Fruit fly (Drosophila melanogaster) whole organism, pupa: ENCODE measurements around the gene GlyRS.
A peak's percentile ranks its signal among the peaks of the same experiment; 100 is the strongest.

ENCODE experiments used
- CG10348 ChIP-seq: fragments of 200-800 bp; sonication (Bioruptor generic); IDR thresholded peaks from 2 replicates; pipeline ENCODE4 v1.3.6; 2022; ENCODE audit warnings: missing biosample characterization, missing genetic modification characterization
- CG12605 ChIP-seq: fragments of 200-800 bp; sonication (Bioruptor generic); IDR thresholded peaks from 2 replicates; pipeline ENCODE4 v1.3.6; 2022; ENCODE audit warnings: missing biosample characterization, missing genetic modification characterization
- CG13204 ChIP-seq: fragments of 200-800 bp; sonication (Bioruptor generic); optimal IDR thresholded peaks from 2 replicates; lab custom pipeline; 2018; ENCODE audit warnings: missing biosample characterization, mild to moderate bottlenecking, missing genetic modification characterization, moderate library complexity
- CG14655 ChIP-seq: fragments of 200-800 bp; sonication (Bioruptor generic); optimal IDR thresholded peaks from 3 replicates; lab custom pipeline; 2017; ENCODE audit warnings: mild to moderate bottlenecking, missing biosample characterization, missing genetic modification reagents, missing genetic modification characterization
- CG15710 ChIP-seq: fragments of 200-800 bp; sonication (Bioruptor generic); optimal IDR thresholded peaks from 2 replicates; lab custom pipeline; 2018; ENCODE audit warnings: missing biosample characterization, mild to moderate bottlenecking, missing genetic modification characterization, moderate library complexity
- CG17806 ChIP-seq: fragments of 200-800 bp; sonication (Bioruptor generic); optimal IDR thresholded peaks from 2 replicates; lab custom pipeline; 2018; ENCODE audit warnings: missing biosample characterization, mild to moderate bottlenecking, missing genetic modification characterization, moderate library complexity
- CG32121 ChIP-seq: fragments of 200-800 bp; sonication (Bioruptor generic); IDR thresholded peaks from 2 replicates; pipeline ENCODE4 v1.3.6; 2022; ENCODE audit warnings: missing biosample characterization, missing genetic modification characterization
- CG34367 ChIP-seq: fragments of 200-800 bp; sonication (Bioruptor generic); optimal IDR thresholded peaks from 2 replicates; lab custom pipeline; 2018; ENCODE audit warnings: missing biosample characterization, mild to moderate bottlenecking, missing genetic modification characterization
- CG4496 ChIP-seq: fragments of 200-800 bp; sonication (Bioruptor generic); IDR thresholded peaks from 3 replicates; pipeline ENCODE4 v1.3.6; 2022; ENCODE audit warnings: missing biosample characterization, missing genetic modification characterization
- CG8159 ChIP-seq: fragments of 200-800 bp; sonication (Bioruptor generic); optimal IDR thresholded peaks from 3 replicates; lab custom pipeline; 2018; ENCODE audit warnings: missing biosample characterization, mild to moderate bottlenecking, missing genetic modification characterization, moderate library complexity
- CG8301 ChIP-seq: fragments of 200-800 bp; sonication (Bioruptor generic); optimal IDR thresholded peaks from 2 replicates; lab custom pipeline; 2018; ENCODE audit warnings: missing biosample characterization, mild to moderate bottlenecking, missing genetic modification characterization
- CG9948 ChIP-seq: fragments of 200-800 bp; sonication (Bioruptor generic); optimal IDR thresholded peaks from 2 replicates; lab custom pipeline; 2018; ENCODE audit warnings: missing biosample characterization, mild to moderate bottlenecking, missing genetic modification characterization, moderate library complexity
- D1 ChIP-seq: fragments of 200-800 bp; sonication (Bioruptor generic); optimal IDR thresholded peaks from 2 replicates; lab custom pipeline; 2018; ENCODE audit warnings: missing biosample characterization, mild to moderate bottlenecking, missing genetic modification characterization, moderate library complexity
- EcR ChIP-seq: fragments of 200-800 bp; sonication (Bioruptor generic); optimal IDR thresholded peaks from 3 replicates; lab custom pipeline; 2019; ENCODE audit warnings: missing biosample characterization, missing genetic modification characterization, mild to moderate bottlenecking, moderate library complexity, missing genetic modification reagents
- Ets98B ChIP-seq: fragments of 200-800 bp; sonication (Bioruptor generic); IDR thresholded peaks from 2 replicates; pipeline ENCODE4 v1.3.6; 2022; ENCODE audit warnings: missing biosample characterization, missing genetic modification characterization
- Pif1A ChIP-seq: fragments of 200-800 bp; sonication (Bioruptor generic); optimal IDR thresholded peaks from 3 replicates; lab custom pipeline; 2016; ENCODE audit warnings: missing biosample characterization, missing genetic modification characterization
- Pif1B ChIP-seq: fragments of 200-800 bp; sonication (Bioruptor generic); optimal IDR thresholded peaks from 3 replicates; lab custom pipeline; 2016; ENCODE audit warnings: missing biosample characterization, missing genetic modification characterization
- Snoo ChIP-seq: fragments of 200-800 bp; sonication (Bioruptor generic); optimal IDR thresholded peaks from 3 replicates; lab custom pipeline; 2017; ENCODE audit warnings: missing biosample characterization, mild to moderate bottlenecking, missing genetic modification characterization, inconsistent platforms
- fd96Ca ChIP-seq: fragments of 200-800 bp; sonication (Bioruptor generic); IDR thresholded peaks from 3 replicates; pipeline ENCODE4 v1.3.6; 2022; ENCODE audit warnings: missing biosample characterization, missing genetic modification characterization
- gl ChIP-seq: fragments of 200-800 bp; sonication (Bioruptor generic); optimal IDR thresholded peaks from 2 replicates; lab custom pipeline; 2018; ENCODE audit warnings: missing biosample characterization, mild to moderate bottlenecking, missing genetic modification characterization
- rn ChIP-seq: fragments of 200-800 bp; sonication (Bioruptor generic); IDR thresholded peaks from 2 replicates; pipeline ENCODE4 v1.3.6; 2022; ENCODE audit warnings: missing biosample characterization, missing genetic modification characterization

GlyRS gene

DNA sequence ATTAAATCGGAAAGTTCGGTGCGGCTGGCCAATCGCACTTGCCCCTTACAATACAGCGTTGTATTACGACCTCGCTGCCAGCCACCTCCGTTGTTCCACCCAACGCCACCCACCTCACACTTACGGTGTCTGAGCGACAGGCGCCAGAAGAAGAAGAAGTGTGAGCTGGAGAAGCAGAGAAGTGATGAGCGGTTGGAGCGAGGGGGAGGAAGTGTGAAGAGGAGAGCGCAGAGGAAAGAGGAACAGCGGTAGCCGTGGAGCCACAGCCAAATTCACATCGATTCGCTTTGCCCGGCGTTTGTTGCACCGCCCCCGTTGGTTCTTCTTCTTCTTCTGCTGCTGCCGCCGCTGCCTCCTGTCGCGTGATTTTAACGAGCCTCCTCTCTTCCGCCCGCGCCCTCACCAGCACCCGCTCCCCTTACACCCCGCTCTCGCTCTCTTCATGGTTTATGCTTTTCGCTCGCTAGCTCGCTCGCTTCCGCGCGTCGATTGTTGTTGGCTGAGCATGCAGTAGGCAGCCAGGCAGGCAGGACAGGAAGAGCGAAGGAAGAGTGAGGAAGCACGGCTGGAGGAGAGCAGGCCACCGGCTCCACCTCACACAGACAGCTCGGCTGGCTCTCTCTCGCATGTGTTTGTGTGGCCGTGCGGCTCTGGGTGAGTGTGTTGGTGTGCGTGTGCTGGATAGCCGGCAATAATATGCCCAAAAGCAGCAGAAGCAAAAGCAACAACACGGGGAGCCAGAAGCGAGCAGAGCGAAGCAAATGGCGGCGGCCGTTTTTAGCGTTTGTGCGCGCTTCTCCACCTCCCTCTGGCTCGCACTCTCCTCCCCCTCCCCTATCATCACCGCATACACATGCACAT, 9.3 kb downstream of the GlyRS start:
- TF ChIP-seq EcR (GFP tag; lab: Kevin White, UChicago): peak; percentile 49
- TF ChIP-seq CG8301 (tag; lab: Kevin White, UChicago): no peak
- peak; percentile 24; the same call in 1 of the 3 replicates for TF ChIP-seq fd96Ca (GFP tag; lab: Robert Waterston, UW)
- peak; percentile 4 for TF ChIP-seq CG17806 (tag; lab: Kevin White, UChicago)
- peak; percentile 19 for TF ChIP-seq Snoo (tag; lab: Kevin White, UChicago)
- peak; percentile 99 for TF ChIP-seq CG13204 (GFP tag; lab: Kevin White, UChicago)
- TF ChIP-seq Pif1B (GFP tag; lab: Kevin White, UChicago): peak; percentile 33
- no peak for TF ChIP-seq Ets98B

DNA sequence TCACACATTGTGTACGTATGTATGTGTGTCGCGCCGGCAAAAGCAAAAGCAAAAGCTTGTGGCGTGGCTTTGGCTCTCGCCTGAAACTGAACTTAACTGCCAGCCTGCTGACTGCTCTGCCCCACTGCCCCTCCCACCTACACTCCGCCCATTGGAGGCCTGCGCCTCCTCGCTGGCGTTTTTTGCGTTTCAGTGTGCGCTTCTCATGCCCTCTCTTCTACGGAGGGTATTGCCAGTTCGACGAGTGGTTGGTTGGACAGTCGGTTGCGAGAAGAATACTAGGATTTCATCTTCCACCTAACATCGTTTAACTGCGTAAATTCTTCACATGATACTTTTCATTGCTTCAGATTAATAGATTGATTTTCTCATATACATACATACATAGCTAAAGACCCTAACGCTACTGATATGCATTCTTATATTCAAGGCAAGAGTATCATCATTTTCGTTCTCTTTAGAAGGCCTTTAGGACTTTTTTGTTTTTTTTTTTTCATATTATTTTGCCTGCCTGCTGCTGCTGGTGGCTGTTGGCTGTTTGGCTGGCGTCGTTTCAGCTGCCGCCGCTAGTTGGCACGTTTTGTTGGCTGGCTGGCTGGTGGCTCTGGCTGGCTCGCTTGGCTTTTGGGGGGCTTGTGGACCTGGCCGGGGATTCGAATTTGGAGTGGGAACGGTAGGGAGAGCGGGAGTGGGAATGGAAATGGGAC, 10.1 kb downstream of the GlyRS start:
- TF ChIP-seq CG9948 (tag; lab: Kevin White, UChicago): peak; percentile 84
- TF ChIP-seq Ets98B: peak; percentile 82
- TF ChIP-seq CG8301 (tag; lab: Kevin White, UChicago): peak; percentile 90
- TF ChIP-seq CG17806 (tag; lab: Kevin White, UChicago): peak; percentile 87
- TF ChIP-seq CG15710 (tag; lab: Kevin White, UChicago): peak; percentile 94
- peak; percentile 89 for TF ChIP-seq CG34367 (tag; lab: Kevin White, UChicago)
- peak; percentile 73 for TF ChIP-seq gl (tag; lab: Kevin White, UChicago)
- TF ChIP-seq CG32121: peak; percentile 87
- peak; percentile 53 for TF ChIP-seq D1 (tag; lab: Kevin White, UChicago)
- no peak for TF ChIP-seq EcR (GFP tag; lab: Kevin White, UChicago)
- TF ChIP-seq CG10348 (GFP tag; lab: Robert Waterston, UW): no peak; the same call in 1 of the 2 replicates
- TF ChIP-seq CG14655 (GFP tag; lab: Kevin White, UChicago): peak; percentile 88
- TF ChIP-seq Pif1B (GFP tag; lab: Kevin White, UChicago): peak; percentile 88
- TF ChIP-seq CG13204 (GFP tag; lab: Kevin White, UChicago): peak; percentile 6
- peak; percentile 87 for TF ChIP-seq CG4496 (GFP tag; lab: Robert Waterston, UW)
- peak; percentile 90 for TF ChIP-seq Snoo (tag; lab: Kevin White, UChicago)
- peak; percentile 95 for TF ChIP-seq Pif1A
- peak; percentile 92 for TF ChIP-seq fd96Ca (GFP tag; lab: Robert Waterston, UW)
- peak; percentile 84 for TF ChIP-seq rn
- peak; percentile 90 for TF ChIP-seq CG8159 (tag; lab: Kevin White, UChicago)
- TF ChIP-seq CG12605 (GFP tag; lab: Robert Waterston, UW): peak; percentile 76
- TF ChIP-seq, all 21 proteins: peak for 19

DNA sequence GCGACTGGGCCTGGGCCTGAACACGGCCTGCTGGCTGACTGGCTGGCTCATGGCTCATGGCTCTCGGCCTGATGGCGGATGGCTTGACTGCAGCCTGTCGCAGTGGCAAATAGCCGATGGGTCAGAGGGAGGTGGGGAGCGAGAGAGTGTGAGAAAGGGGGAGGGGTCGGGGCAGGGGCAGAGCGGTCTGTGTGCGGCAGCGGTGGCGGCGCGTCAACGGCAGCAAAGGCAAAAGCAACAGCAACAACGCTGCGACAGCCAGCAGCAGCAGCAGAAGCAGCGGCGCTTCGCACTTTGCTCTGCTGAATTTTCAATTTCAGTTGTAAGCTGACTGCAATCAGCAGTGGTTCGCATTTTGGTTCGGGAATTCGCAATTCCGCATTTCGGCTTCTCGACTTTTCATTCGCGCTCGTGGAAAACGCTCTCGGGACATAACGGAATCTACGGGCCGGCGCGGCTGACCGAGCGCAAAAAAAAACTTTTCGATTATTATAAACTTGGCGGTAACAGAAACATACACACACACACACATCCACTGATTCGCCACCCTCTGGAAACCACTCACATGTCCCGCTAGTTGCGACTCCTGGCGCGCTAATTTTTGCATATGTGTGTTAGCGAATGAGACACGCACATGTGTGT, 10.7 kb downstream of the GlyRS start, which contains the start of gene CG45071:
CG45071 (plus strand) TSS at position 317 of the 642 bp plus-strand sequence.
- TF ChIP-seq CG10348 (GFP tag; lab: Robert Waterston, UW) (no peak), gl (tag; lab: Kevin White, UChicago) (no peak), CG13204 (GFP tag; lab: Kevin White, UChicago) (peak; percentile 100), Ets98B (peak; percentile 11; the same call in 1 of the 2 replicates), EcR (GFP tag; lab: Kevin White, UChicago) (peak; percentile 37), CG12605 (GFP tag; lab: Robert Waterston, UW) (peak; percentile 34; the same call in 1 of the 2 replicates), Snoo (tag; lab: Kevin White, UChicago) (no peak), rn (no peak), CG4496 (GFP tag; lab: Robert Waterston, UW) (no peak)

DNA sequence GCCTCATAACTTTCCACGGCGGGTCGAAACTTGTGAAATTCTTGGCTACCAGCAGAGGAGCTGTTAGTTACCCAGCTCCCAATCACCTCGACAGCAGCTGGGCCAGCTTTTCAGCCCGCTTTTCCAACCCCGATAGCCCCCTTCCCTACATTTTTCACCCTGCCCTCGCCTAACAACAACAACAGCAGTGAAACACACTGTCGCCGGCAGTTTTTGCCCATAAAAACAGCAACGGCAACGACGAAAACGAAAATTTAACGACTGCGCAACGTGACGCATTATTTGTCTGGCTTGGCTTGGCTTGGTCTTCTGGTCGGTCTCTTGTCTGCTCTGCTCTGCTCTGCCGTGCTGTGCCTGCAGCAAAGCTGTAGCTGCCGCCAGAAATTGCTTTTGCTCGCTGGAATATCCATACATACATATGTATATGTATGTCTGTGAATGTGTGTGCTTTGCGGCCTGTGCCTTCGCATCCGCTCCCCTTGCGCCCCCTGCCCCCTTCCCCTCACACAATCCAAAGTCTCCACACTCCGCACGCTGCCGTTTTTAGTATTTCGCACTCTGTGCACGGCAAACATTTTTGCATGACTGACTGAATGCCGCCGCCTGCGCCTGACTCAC, 12.3 kb downstream of the GlyRS start:
- TF ChIP-seq CG4496 (GFP tag; lab: Robert Waterston, UW) (peak; percentile 4; the same call in 2 of the 3 replicates), CG10348 (GFP tag; lab: Robert Waterston, UW) (no peak), EcR (GFP tag; lab: Kevin White, UChicago) (no peak), CG9948 (tag; lab: Kevin White, UChicago) (no peak), CG12605 (GFP tag; lab: Robert Waterston, UW) (no peak), fd96Ca (GFP tag; lab: Robert Waterston, UW) (no peak; the same call in 2 of the 3 replicates), Snoo (tag; lab: Kevin White, UChicago) (no peak), Pif1B (GFP tag; lab: Kevin White, UChicago) (no peak), CG14655 (GFP tag; lab: Kevin White, UChicago) (no peak), CG13204 (GFP tag; lab: Kevin White, UChicago) (peak; percentile 96)
